Fruit fly (Drosophila melanogaster): ENCODE data around the gene RhoGAP71E.

DNA sequence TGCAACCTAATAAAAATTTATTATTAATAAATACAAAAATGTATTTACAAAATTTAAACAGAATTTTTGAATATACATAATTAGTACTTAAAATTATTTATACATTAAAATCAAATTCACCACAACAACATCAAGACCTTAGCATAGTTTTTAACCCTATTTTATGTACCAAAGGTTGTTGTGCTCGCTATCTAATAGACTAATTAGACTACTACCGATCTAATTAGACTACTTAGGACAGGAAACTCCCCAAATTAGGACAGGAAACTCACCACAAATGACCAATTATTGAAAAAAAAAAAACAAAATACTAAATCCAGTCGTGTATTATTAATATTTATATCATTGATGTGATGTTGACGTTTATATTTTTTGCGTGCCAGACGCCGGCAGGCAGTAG, 48.3 kb downstream of the RhoGAP71E start:
- TF ChIP-seq CTCF (optimal IDR thresholded peaks at IDR 0.05) (peak in 1 of 2 experiments; percentile 22), CG8478 (optimal IDR thresholded peaks at IDR 0.05) (no peak)

All from S2 (cell line).